Worm (Caenorhabditis elegans): ENCODE measurements around the gene clk-1.

DNA sequence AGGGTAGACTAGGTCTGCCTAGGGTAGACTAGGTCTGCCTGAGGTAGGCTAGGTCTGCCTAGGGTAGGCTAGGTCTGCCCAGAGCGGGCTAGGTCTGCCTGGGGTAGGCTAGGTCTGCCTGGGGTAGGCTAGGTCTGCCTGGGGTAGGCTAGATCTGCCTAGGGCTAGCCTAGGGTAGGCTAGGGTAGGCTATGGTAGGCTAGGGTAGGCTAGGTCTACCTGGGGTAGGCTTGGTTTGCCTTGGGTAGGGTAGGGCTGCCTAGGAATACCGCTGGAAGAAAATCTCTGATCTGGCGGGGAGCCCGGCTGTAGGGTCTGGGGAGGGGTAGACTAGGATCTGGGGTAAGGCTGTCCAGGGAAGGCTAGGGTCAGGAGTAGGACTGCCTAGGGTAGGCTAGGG is 7.8 kb downstream of the clk-1 start:
- TF ChIP-seq unc-130 (tag; optimal IDR thresholded peaks at IDR 0.05) (no peak), nhr-90 (tag; optimal IDR thresholded peaks at IDR 0.05; ENCODE audit: poor library complexity) (no peak), nhr-77 (tag; optimal IDR thresholded peaks at IDR 0.05) (no peak), sup-37 (GFP tag; optimal IDR thresholded peaks at IDR 0.05) (no peak)

All from whole organism, L1 larva.